Fruit fly (Drosophila melanogaster): ENCODE results near the gene CG34451.

The CG34451 gene

dm6 chr3L:15689518-15689917 lies 2.4 kb downstream of the CG34451 start:
- no peak for TF ChIP-seq Snoo (tag; optimal IDR thresholded peaks at IDR 0.05)
- no peak for TF ChIP-seq CG10348 (GFP tag; IDR thresholded peaks at IDR 0.05)
- no peak for TF ChIP-seq gl (tag; optimal IDR thresholded peaks at IDR 0.05)
- no peak for TF ChIP-seq CG4496 (GFP tag; IDR thresholded peaks at IDR 0.05)
- no peak for TF ChIP-seq CG9948 (tag; optimal IDR thresholded peaks at IDR 0.05)
- TF ChIP-seq Ets98B (GFP tag; IDR thresholded peaks at IDR 0.05): no peak
- TF ChIP-seq Pif1A (GFP tag; optimal IDR thresholded peaks at IDR 0.05): no peak
- TF ChIP-seq EcR (GFP tag; optimal IDR thresholded peaks at IDR 0.05): no peak
- TF ChIP-seq CG15710 (tag; optimal IDR thresholded peaks at IDR 0.05): no peak
- no peak for TF ChIP-seq CG8159 (tag; optimal IDR thresholded peaks at IDR 0.05)
- TF ChIP-seq CG14655 (GFP tag; optimal IDR thresholded peaks at IDR 0.05): no peak

DNA sequence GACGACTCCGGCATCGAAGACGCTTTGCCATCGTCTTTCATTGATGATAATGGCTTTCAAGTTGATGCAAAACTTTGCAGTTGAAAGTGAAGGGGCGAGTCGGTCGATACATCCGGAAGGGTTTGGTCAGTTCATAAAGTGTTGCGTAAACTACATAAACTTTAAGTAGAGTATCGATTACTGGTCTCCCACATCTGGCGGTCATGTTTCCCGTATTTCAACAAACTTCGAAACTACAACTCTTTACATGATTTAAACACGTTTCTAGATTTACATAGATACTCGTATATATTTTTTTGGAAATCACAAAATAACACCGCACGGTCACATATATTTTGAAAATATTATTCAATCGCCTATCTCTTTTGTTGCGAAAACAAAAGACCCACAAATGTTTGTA lies 4.1 kb downstream of the CG34451 start, which contains the start of gene CG34452:
Gene CG34452 (minus strand): TSS at position 101 of the 400 bp plus-strand sequence.
- TF ChIP-seq CG14655 (GFP tag; optimal IDR thresholded peaks at IDR 0.05) (no peak), Pif1A (GFP tag; optimal IDR thresholded peaks at IDR 0.05) (no peak)

- TF ChIP-seq CG13204 (GFP tag; optimal IDR thresholded peaks at IDR 0.05) (peak; percentile 51), CG8301 (tag; optimal IDR thresholded peaks at IDR 0.05) (no peak)
These were observed 7.9 kb downstream of the CG34451 start for dm6 chr3L:15684017-15684416.

DNA sequence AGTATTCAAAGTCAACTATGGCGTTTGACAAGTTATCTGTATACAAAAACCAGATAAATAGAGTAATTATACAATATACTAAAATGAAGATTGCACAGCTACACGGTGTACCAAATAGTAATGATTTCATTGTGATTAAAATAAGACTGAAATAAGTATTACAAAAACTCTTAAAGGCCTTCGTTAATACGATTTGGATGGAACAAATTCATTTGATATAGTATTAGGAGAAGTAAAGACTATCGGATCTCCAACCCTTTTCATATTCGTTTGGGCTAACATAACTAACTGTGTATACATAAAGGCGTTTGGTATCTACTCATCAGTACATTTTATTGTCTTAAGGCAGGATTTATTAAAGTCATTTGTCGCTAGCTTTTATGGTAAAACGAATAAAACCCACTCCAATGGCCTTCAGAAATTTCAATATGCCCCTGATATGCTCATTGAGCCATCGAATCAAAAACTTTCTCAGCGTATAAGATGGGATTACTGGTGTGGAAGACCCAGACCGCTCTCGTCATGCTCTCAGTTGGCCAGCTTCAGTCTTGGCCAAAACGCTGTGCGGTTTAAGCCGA lies 8.4 kb downstream of the CG34451 start, which contains the start of the genes CG7579 and Pgant8:
Gene CG7579 (minus strand): TSS at position 101 of the 578 bp plus-strand sequence.
Gene Pgant8 (plus strand): TSS at position 528 of the 578 bp plus-strand sequence.
- TF ChIP-seq rn (GFP tag; IDR thresholded peaks at IDR 0.05): no peak
- no peak for TF ChIP-seq Pif1B (GFP tag; optimal IDR thresholded peaks at IDR 0.05)
- TF ChIP-seq Pif1A (GFP tag; optimal IDR thresholded peaks at IDR 0.05): no peak
- TF ChIP-seq CG12605 (GFP tag; IDR thresholded peaks at IDR 0.05): no peak
- TF ChIP-seq Snoo (tag; optimal IDR thresholded peaks at IDR 0.05): no peak
- TF ChIP-seq CG8301 (tag; optimal IDR thresholded peaks at IDR 0.05): no peak
- TF ChIP-seq CG32121 (GFP tag; IDR thresholded peaks at IDR 0.05): no peak
- TF ChIP-seq CG13204 (GFP tag; optimal IDR thresholded peaks at IDR 0.05): no peak
- TF ChIP-seq CG15710 (tag; optimal IDR thresholded peaks at IDR 0.05): no peak
- TF ChIP-seq CG34367 (tag; optimal IDR thresholded peaks at IDR 0.05): no peak
- TF ChIP-seq CG17806 (tag; optimal IDR thresholded peaks at IDR 0.05): no peak
- no peak for TF ChIP-seq CG9948 (tag; optimal IDR thresholded peaks at IDR 0.05)
- TF ChIP-seq Ets98B (GFP tag; IDR thresholded peaks at IDR 0.05): no peak
- no peak for TF ChIP-seq gl (tag; optimal IDR thresholded peaks at IDR 0.05)
- no peak for TF ChIP-seq EcR (GFP tag; optimal IDR thresholded peaks at IDR 0.05)
- TF ChIP-seq CG10348 (GFP tag; IDR thresholded peaks at IDR 0.05): no peak

DNA sequence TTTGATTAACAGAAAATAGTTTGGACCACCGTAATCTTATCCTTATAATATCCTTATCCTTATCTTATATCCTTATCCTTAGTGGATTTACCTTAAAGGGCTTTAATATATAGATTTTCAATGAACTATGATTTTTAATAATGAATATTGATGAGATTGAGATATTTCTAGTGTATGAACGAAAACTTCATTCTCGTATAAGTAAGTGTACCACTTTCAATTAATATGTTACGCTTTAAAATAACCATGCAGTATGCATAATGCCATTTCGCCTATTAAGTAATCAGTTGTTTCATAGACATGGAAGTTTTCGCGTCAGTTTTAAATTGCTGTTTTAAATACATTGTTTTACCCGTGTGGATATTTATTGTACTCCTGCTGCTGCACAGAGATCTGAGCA lies 12.4 kb downstream of the CG34451 start, which contains the start of gene CG7304:
Gene CG7304 (plus strand): TSS at position 301 of the 400 bp plus-strand sequence.
- TF ChIP-seq CG10348 (GFP tag; IDR thresholded peaks at IDR 0.05) (no peak), CG32121 (GFP tag; IDR thresholded peaks at IDR 0.05) (no peak), CG34367 (tag; optimal IDR thresholded peaks at IDR 0.05) (no peak), rn (GFP tag; IDR thresholded peaks at IDR 0.05) (no peak), CG8301 (tag; optimal IDR thresholded peaks at IDR 0.05) (no peak), CG14655 (GFP tag; optimal IDR thresholded peaks at IDR 0.05) (no peak), Pif1B (GFP tag; optimal IDR thresholded peaks at IDR 0.05) (no peak), CG15710 (tag; optimal IDR thresholded peaks at IDR 0.05) (no peak), CG4496 (GFP tag; IDR thresholded peaks at IDR 0.05) (no peak), CG12605 (GFP tag; IDR thresholded peaks at IDR 0.05) (no peak), CG9948 (tag; optimal IDR thresholded peaks at IDR 0.05) (no peak), gl (tag; optimal IDR thresholded peaks at IDR 0.05) (no peak), Ets98B (GFP tag; IDR thresholded peaks at IDR 0.05) (no peak), CG17806 (tag; optimal IDR thresholded peaks at IDR 0.05) (no peak), EcR (GFP tag; optimal IDR thresholded peaks at IDR 0.05) (no peak), Pif1A (GFP tag; optimal IDR thresholded peaks at IDR 0.05) (no peak), CG8159 (tag; optimal IDR thresholded peaks at IDR 0.05) (no peak), fd96Ca (GFP tag; IDR thresholded peaks at IDR 0.05) (no peak), CG13204 (GFP tag; optimal IDR thresholded peaks at IDR 0.05) (no peak), Snoo (tag; optimal IDR thresholded peaks at IDR 0.05) (no peak)

- no peak for TF ChIP-seq CG12605 (GFP tag; IDR thresholded peaks at IDR 0.05)
- TF ChIP-seq Pif1B (GFP tag; optimal IDR thresholded peaks at IDR 0.05): no peak
- TF ChIP-seq CG13204 (GFP tag; optimal IDR thresholded peaks at IDR 0.05): no peak
- no peak for TF ChIP-seq CG8301 (tag; optimal IDR thresholded peaks at IDR 0.05)
- TF ChIP-seq CG4496 (GFP tag; IDR thresholded peaks at IDR 0.05): no peak
- no peak for TF ChIP-seq CG10348 (GFP tag; IDR thresholded peaks at IDR 0.05)
- TF ChIP-seq CG17806 (tag; optimal IDR thresholded peaks at IDR 0.05): no peak
- no peak for TF ChIP-seq fd96Ca (GFP tag; IDR thresholded peaks at IDR 0.05)
- TF ChIP-seq EcR (GFP tag; optimal IDR thresholded peaks at IDR 0.05): no peak
- no peak for TF ChIP-seq gl (tag; optimal IDR thresholded peaks at IDR 0.05)
- no peak for TF ChIP-seq rn (GFP tag; IDR thresholded peaks at IDR 0.05)
- TF ChIP-seq CG8159 (tag; optimal IDR thresholded peaks at IDR 0.05): no peak
- no peak for TF ChIP-seq CG34367 (tag; optimal IDR thresholded peaks at IDR 0.05)
- no peak for TF ChIP-seq Pif1A (GFP tag; optimal IDR thresholded peaks at IDR 0.05)
- no peak for TF ChIP-seq Snoo (tag; optimal IDR thresholded peaks at IDR 0.05)
These were observed 13.6 kb downstream of the CG34451 start for dm6 chr3L:15678284-15678683.

- TF ChIP-seq EcR (GFP tag; optimal IDR thresholded peaks at IDR 0.05) (no peak), CG14655 (GFP tag; optimal IDR thresholded peaks at IDR 0.05) (peak; percentile 1), CG9948 (tag; optimal IDR thresholded peaks at IDR 0.05) (peak; percentile 20), CG34367 (tag; optimal IDR thresholded peaks at IDR 0.05) (no peak), CG8159 (tag; optimal IDR thresholded peaks at IDR 0.05) (peak; percentile 5), Pif1B (GFP tag; optimal IDR thresholded peaks at IDR 0.05) (no peak), Pif1A (GFP tag; optimal IDR thresholded peaks at IDR 0.05) (no peak), CG17806 (tag; optimal IDR thresholded peaks at IDR 0.05) (no peak), CG8301 (tag; optimal IDR thresholded peaks at IDR 0.05) (no peak), CG10348 (GFP tag; IDR thresholded peaks at IDR 0.05) (no peak), CG12605 (GFP tag; IDR thresholded peaks at IDR 0.05) (no peak), Ets98B (GFP tag; IDR thresholded peaks at IDR 0.05) (no peak), CG32121 (GFP tag; IDR thresholded peaks at IDR 0.05) (no peak), CG13204 (GFP tag; optimal IDR thresholded peaks at IDR 0.05) (no peak), CG4496 (GFP tag; IDR thresholded peaks at IDR 0.05) (no peak), fd96Ca (GFP tag; IDR thresholded peaks at IDR 0.05) (no peak)
These were observed 14.2 kb downstream of the CG34451 start for dm6 chr3L:15677662-15678061.

Data from whole organism, pupa.